Fruit fly (Drosophila melanogaster) whole organism, pupa: Measurements from ENCODE around the gene CG2794.

Experiments used
- CG12605 ChIP-seq: fragments of 200-800 bp; sonication (Bioruptor generic); IDR thresholded peaks from 2 replicates; pipeline ENCODE4 v1.3.6; 2022; ENCODE audit warnings: missing biosample characterization, missing genetic modification characterization
- CG15710 ChIP-seq: fragments of 200-800 bp; sonication (Bioruptor generic); optimal IDR thresholded peaks from 2 replicates; lab custom pipeline; 2018; ENCODE audit warnings: missing biosample characterization, mild to moderate bottlenecking, missing genetic modification characterization, moderate library complexity
- CG17806 ChIP-seq: fragments of 200-800 bp; sonication (Bioruptor generic); optimal IDR thresholded peaks from 2 replicates; lab custom pipeline; 2018; ENCODE audit warnings: missing biosample characterization, mild to moderate bottlenecking, missing genetic modification characterization, moderate library complexity
- CG32121 ChIP-seq: fragments of 200-800 bp; sonication (Bioruptor generic); IDR thresholded peaks from 2 replicates; pipeline ENCODE4 v1.3.6; 2022; ENCODE audit warnings: missing biosample characterization, missing genetic modification characterization
- CG8159 ChIP-seq: fragments of 200-800 bp; sonication (Bioruptor generic); optimal IDR thresholded peaks from 3 replicates; lab custom pipeline; 2018; ENCODE audit warnings: missing biosample characterization, mild to moderate bottlenecking, missing genetic modification characterization, moderate library complexity
- CG9948 ChIP-seq: fragments of 200-800 bp; sonication (Bioruptor generic); optimal IDR thresholded peaks from 2 replicates; lab custom pipeline; 2018; ENCODE audit warnings: missing biosample characterization, mild to moderate bottlenecking, missing genetic modification characterization, moderate library complexity
- D1 ChIP-seq: fragments of 200-800 bp; sonication (Bioruptor generic); optimal IDR thresholded peaks from 2 replicates; lab custom pipeline; 2018; ENCODE audit warnings: missing biosample characterization, mild to moderate bottlenecking, missing genetic modification characterization, moderate library complexity
- Pif1A ChIP-seq: fragments of 200-800 bp; sonication (Bioruptor generic); optimal IDR thresholded peaks from 3 replicates; lab custom pipeline; 2016; ENCODE audit warnings: missing biosample characterization, missing genetic modification characterization
- Pif1B ChIP-seq: fragments of 200-800 bp; sonication (Bioruptor generic); optimal IDR thresholded peaks from 3 replicates; lab custom pipeline; 2016; ENCODE audit warnings: missing biosample characterization, missing genetic modification characterization
- Snoo ChIP-seq: fragments of 200-800 bp; sonication (Bioruptor generic); optimal IDR thresholded peaks from 3 replicates; lab custom pipeline; 2017; ENCODE audit warnings: missing biosample characterization, mild to moderate bottlenecking, missing genetic modification characterization, inconsistent platforms
- rn ChIP-seq: fragments of 200-800 bp; sonication (Bioruptor generic); IDR thresholded peaks from 2 replicates; pipeline ENCODE4 v1.3.6; 2022; ENCODE audit warnings: missing biosample characterization, missing genetic modification characterization

DNA sequence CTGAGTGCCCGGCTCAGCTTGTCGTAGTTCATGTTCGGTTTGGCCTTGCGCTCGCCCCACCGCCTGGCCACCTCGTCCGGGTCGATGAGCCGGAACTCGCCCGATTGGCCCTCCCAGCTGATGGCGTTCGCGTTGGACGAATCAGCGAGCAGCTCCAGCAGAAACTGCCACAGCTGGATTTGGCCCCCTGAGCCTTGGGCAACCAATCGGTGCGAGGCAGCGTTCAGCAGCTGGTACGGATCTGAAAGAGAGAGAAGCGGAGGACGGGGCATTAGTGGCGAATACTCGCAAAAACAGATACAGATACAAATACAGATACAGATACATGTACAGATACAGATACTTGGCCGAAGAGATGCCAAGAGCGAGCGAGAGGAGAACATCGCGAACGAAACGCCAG is 16.0 kb upstream of the CG2794 start:
- TF ChIP-seq Snoo (tag; lab: Kevin White, UChicago) (no peak), CG15710 (no peak), CG9948 (tag; lab: Kevin White, UChicago) (no peak), D1 (tag; lab: Kevin White, UChicago) (no peak), CG12605 (no peak), Pif1A (GFP tag; lab: Kevin White, UChicago) (no peak), CG8159 (tag; lab: Kevin White, UChicago) (no peak), rn (GFP tag; lab: Robert Waterston, UW) (no peak), CG17806 (no peak), Pif1B (no peak), CG32121 (GFP tag; lab: Robert Waterston, UW) (no peak)
